Fruit fly (Drosophila melanogaster): ENCODE data around the gene Zir.

Gene Zir

DNA sequence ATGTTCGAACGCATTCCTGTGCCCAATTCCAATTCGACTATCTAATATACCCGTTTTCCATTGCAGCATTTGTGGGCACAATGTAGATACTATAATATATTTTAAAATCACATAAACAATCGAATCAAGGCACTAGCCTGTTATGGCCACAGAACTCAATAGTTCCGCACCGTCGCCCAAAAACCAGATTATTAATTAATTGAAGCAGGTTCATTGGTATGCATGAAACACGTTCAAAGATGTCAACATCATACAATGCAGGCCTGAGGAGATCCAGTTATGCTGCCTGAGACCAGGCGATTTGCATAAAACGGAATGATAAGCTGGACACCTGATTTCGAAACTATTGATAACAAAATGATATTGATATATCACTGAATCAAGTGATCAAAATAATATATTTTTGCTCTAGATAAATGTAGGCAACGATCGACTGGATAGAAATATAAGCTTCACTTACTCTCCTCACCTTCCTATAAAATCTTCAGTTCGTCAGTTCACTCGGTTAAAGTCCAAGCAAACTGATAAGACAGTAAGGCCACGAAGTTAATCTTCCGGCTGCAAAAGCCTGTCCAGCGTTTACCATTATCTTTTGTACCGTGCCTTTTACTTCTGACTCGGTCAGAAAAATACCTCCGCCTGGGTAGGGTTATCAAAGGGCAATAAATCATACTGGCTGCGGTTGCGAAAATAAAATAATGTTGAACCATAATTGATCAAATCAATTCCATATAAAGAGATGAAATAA, 41.0 kb downstream of the Zir start:
- TF ChIP-seq CG34367 (tag; optimal IDR thresholded peaks at IDR 0.05) = peak; percentile 3
- no peak for TF ChIP-seq Ets98B (GFP tag; IDR thresholded peaks at IDR 0.05)
- peak; percentile 41 for TF ChIP-seq EcR (GFP tag; optimal IDR thresholded peaks at IDR 0.05)
- TF ChIP-seq Pif1A (GFP tag; optimal IDR thresholded peaks at IDR 0.05) = peak; percentile 25
- TF ChIP-seq gl (tag; optimal IDR thresholded peaks at IDR 0.05) = peak; percentile 17

dm6 chr2L:136131-136426, 41.5 kb downstream of the Zir start:
- TF ChIP-seq Snoo (tag; optimal IDR thresholded peaks at IDR 0.05) = no peak
- TF ChIP-seq CG34367 (tag; optimal IDR thresholded peaks at IDR 0.05) = no peak

dm6 chr2L:136747-137709, 42.5 kb downstream of the Zir start:
- TF ChIP-seq Pif1B (GFP tag; optimal IDR thresholded peaks at IDR 0.05) = no peak
- peak; percentile 40 for TF ChIP-seq Snoo (tag; optimal IDR thresholded peaks at IDR 0.05)
- no peak for TF ChIP-seq fd96Ca (GFP tag; IDR thresholded peaks at IDR 0.05)
- TF ChIP-seq EcR (GFP tag; optimal IDR thresholded peaks at IDR 0.05) = peak; percentile 14

dm6 chr2L:138063-138462, 43.5 kb downstream of the Zir start:
- TF ChIP-seq CG32121 (GFP tag; IDR thresholded peaks at IDR 0.05) (no peak), CG13204 (GFP tag; optimal IDR thresholded peaks at IDR 0.05) (no peak), rn (GFP tag; IDR thresholded peaks at IDR 0.05) (no peak), CG10348 (GFP tag; IDR thresholded peaks at IDR 0.05) (no peak), CG14655 (GFP tag; optimal IDR thresholded peaks at IDR 0.05) (no peak), Ets98B (GFP tag; IDR thresholded peaks at IDR 0.05) (no peak), EcR (GFP tag; optimal IDR thresholded peaks at IDR 0.05) (no peak), CG12605 (GFP tag; IDR thresholded peaks at IDR 0.05) (no peak)

DNA sequence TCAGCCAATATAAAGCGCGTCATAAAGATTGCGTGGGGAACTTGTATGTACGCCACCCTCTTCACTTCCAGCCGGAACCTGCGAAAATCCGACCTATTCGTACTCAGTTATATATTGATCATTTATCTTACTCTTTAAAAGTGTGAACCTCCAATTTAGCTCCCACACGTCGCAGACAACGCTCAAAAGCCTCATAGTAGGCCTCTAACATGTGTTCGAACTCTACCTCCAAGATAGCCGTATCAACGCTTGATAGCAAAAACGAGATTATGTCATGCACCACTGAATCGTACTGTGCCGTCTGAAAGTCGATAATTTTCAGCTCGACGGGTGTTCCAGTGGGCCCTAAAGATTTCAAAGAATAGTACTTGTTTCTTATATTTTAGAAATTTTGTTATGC, 45.1 kb downstream of the Zir start:
- TF ChIP-seq CG9948 (tag; optimal IDR thresholded peaks at IDR 0.05) = no peak
- no peak for TF ChIP-seq Pif1B (GFP tag; optimal IDR thresholded peaks at IDR 0.05)
- no peak for TF ChIP-seq Ets98B (GFP tag; IDR thresholded peaks at IDR 0.05)
- TF ChIP-seq Snoo (tag; optimal IDR thresholded peaks at IDR 0.05) = no peak
- no peak for TF ChIP-seq D1 (tag; optimal IDR thresholded peaks at IDR 0.05)
- no peak for TF ChIP-seq fd96Ca (GFP tag; IDR thresholded peaks at IDR 0.05)
- no peak for TF ChIP-seq CG32121 (GFP tag; IDR thresholded peaks at IDR 0.05)
- TF ChIP-seq CG34367 (tag; optimal IDR thresholded peaks at IDR 0.05) = no peak
- TF ChIP-seq CG17806 (tag; optimal IDR thresholded peaks at IDR 0.05) = no peak
- TF ChIP-seq CG4496 (GFP tag; IDR thresholded peaks at IDR 0.05) = no peak
- TF ChIP-seq CG12605 (GFP tag; IDR thresholded peaks at IDR 0.05) = no peak
- no peak for TF ChIP-seq rn (GFP tag; IDR thresholded peaks at IDR 0.05)

dm6 chr2L:140849-141248, 46.3 kb downstream of the Zir start, which contains the start of the genes CG31975 and ovm:
CG31975 (minus strand) TSS chr2L:140992.
ovm (minus strand) TSS chr2L:140992.
- TF ChIP-seq EcR (GFP tag; optimal IDR thresholded peaks at IDR 0.05) (no peak), CG10348 (GFP tag; IDR thresholded peaks at IDR 0.05) (no peak), fd96Ca (GFP tag; IDR thresholded peaks at IDR 0.05) (no peak), CG34367 (tag; optimal IDR thresholded peaks at IDR 0.05) (no peak), CG12605 (GFP tag; IDR thresholded peaks at IDR 0.05) (no peak), CG14655 (GFP tag; optimal IDR thresholded peaks at IDR 0.05) (no peak), CG9948 (tag; optimal IDR thresholded peaks at IDR 0.05) (no peak), D1 (tag; optimal IDR thresholded peaks at IDR 0.05) (no peak)

DNA sequence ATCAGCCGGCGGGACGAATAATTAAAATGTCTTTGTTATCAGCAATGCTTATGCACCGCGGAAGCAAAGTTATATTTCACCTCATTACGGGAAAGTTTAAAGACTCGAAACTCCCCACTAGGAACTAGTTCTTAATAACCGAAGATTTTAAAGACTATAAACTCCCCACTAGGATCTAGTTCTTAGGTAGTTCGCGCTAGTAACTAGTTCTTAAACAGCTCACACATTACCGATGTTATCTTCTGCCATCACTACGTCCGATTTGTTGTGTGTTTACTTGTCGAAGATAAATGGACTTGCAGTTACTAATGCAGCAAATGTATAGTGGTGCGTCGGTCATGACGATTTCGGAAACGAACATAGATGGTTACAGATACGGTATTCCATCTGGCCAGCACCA, 48.5 kb downstream of the Zir start, which contains the start of the genes CG31974 and CG11454:
TSS of gene CG31974 (minus strand) at position 4 of the 400 bp plus-strand sequence.
TSS of gene CG11454 (plus strand) at position 236 of the 400 bp plus-strand sequence.
- TF ChIP-seq rn (GFP tag; IDR thresholded peaks at IDR 0.05) (no peak), Ets98B (GFP tag; IDR thresholded peaks at IDR 0.05) (peak; percentile 6; the same call in 1 of the 2 replicates), EcR (GFP tag; optimal IDR thresholded peaks at IDR 0.05) (peak; percentile 7)

dm6 chr2L:146503-146902, 52.0 kb downstream of the Zir start:
- TF ChIP-seq CG10348 (GFP tag; IDR thresholded peaks at IDR 0.05) (no peak), rn (GFP tag; IDR thresholded peaks at IDR 0.05) (no peak), Snoo (tag; optimal IDR thresholded peaks at IDR 0.05) (no peak), CG8301 (tag; optimal IDR thresholded peaks at IDR 0.05) (no peak), CG12605 (GFP tag; IDR thresholded peaks at IDR 0.05) (no peak), CG15710 (tag; optimal IDR thresholded peaks at IDR 0.05) (no peak), CG8159 (tag; optimal IDR thresholded peaks at IDR 0.05) (no peak), fd96Ca (GFP tag; IDR thresholded peaks at IDR 0.05) (no peak), CG14655 (GFP tag; optimal IDR thresholded peaks at IDR 0.05) (no peak), D1 (tag; optimal IDR thresholded peaks at IDR 0.05) (no peak), EcR (GFP tag; optimal IDR thresholded peaks at IDR 0.05) (no peak), CG32121 (GFP tag; IDR thresholded peaks at IDR 0.05) (no peak), Ets98B (GFP tag; IDR thresholded peaks at IDR 0.05) (no peak), CG4496 (GFP tag; IDR thresholded peaks at IDR 0.05) (no peak), CG17806 (tag; optimal IDR thresholded peaks at IDR 0.05) (no peak), gl (tag; optimal IDR thresholded peaks at IDR 0.05) (no peak)

Data from whole organism, pupa.